Fruit fly (Drosophila melanogaster): ENCODE results near the gene CG4594.

dm6 chr2L:9894871-9895364 is 25.0 kb upstream of the CG4594 start, which contains the start of gene Bka:
- TF ChIP-seq CG8478 (optimal IDR thresholded peaks at IDR 0.05) = no peak
- no peak for TF ChIP-seq pan (optimal IDR thresholded peaks at IDR 0.05)
- no peak for TF ChIP-seq psq (optimal IDR thresholded peaks at IDR 0.05)
- TF ChIP-seq Dll (optimal IDR thresholded peaks at IDR 0.05) = no peak
- TF ChIP-seq EcR (GFP tag; optimal IDR thresholded peaks at IDR 0.05) = no peak

Measured in whole organism.